Worm (Caenorhabditis elegans) whole organism, L3 larva: ENCODE data around the gene B0403.5.

ENCODE experiments used
- ZK546.5 ChIP-seq: sonication (generic microtip); optimal IDR thresholded peaks from 2 replicates; lab custom pipeline; 2017; ENCODE audit warnings: missing biosample characterization, missing genetic modification characterization
- aly-2 ChIP-seq: fragments of 150-350 bp; optimal IDR thresholded peaks from 2 replicates; lab custom pipeline; 2014; ENCODE audit warnings: missing biosample characterization, missing genetic modification characterization
- daf-12 ChIP-seq: fragments of 150-350 bp; optimal IDR thresholded peaks from 2 replicates; lab custom pipeline; 2014; ENCODE audit warnings: missing biosample characterization, missing genetic modification reagents, missing genetic modification characterization
- elt-3 ChIP-seq, 3 experiments: fragments of 150-350 bp in 1 of 3; sonication (generic microtip) in 2 of 3; optimal IDR thresholded peaks; 2 replicates in 2 of 3; 4 replicates in 1 of 3; lab custom pipeline; 2014 to 2017; ENCODE audit warnings: missing biosample characterization in 3 of 3, missing genetic modification characterization in 3 of 3
- lin-39 ChIP-seq: fragments of 150-350 bp; optimal IDR thresholded peaks from 2 replicates; lab custom pipeline; 2018; ENCODE audit warnings: missing biosample characterization, missing genetic modification reagents, missing genetic modification characterization
- nhr-77 ChIP-seq: fragments of 150-350 bp; optimal IDR thresholded peaks from 2 replicates; lab custom pipeline; 2014; ENCODE audit warnings: missing biosample characterization, missing genetic modification characterization
- skn-1 ChIP-seq: fragments of 150-350 bp; optimal IDR thresholded peaks from 2 replicates; lab custom pipeline; 2014; ENCODE audit warnings: missing biosample characterization, missing genetic modification characterization
- ztf-11 ChIP-seq: fragments of 150-350 bp; optimal IDR thresholded peaks from 2 replicates; lab custom pipeline; 2014; ENCODE audit warnings: missing biosample characterization, missing genetic modification characterization

- TF ChIP-seq elt-3 (tag; optimal IDR thresholded peaks at IDR 0.05; lab: Kevin White, UChicago): no peak
- no peak for TF ChIP-seq ztf-11 (tag; lab: Kevin White, UChicago)
- TF ChIP-seq aly-2: no peak
- TF ChIP-seq daf-12: no peak
- TF ChIP-seq skn-1 (tag; lab: Kevin White, UChicago): no peak
- no peak for TF ChIP-seq ZK546.5 (tag; lab: Kevin White, UChicago)
- TF ChIP-seq lin-39 (tag; lab: Kevin White, UChicago): no peak
- TF ChIP-seq nhr-77 (tag; lab: Kevin White, UChicago): no peak
Measured at ce11 chrX:7067250-7067958, 9.9 kb downstream of the B0403.5 start.
